Worm (Caenorhabditis elegans) whole organism, young adult: Measurements from ENCODE around the gene srxa-8.

Experiments
- B0035.1 ChIP-seq: sonication (generic microtip); optimal IDR thresholded peaks from 2 replicates; lab custom pipeline; 2016; ENCODE audit warnings: missing genetic modification characterization, mild to moderate bottlenecking, missing compliant biosample characterization, missing genotype, missing genetic modification reagents
- B0261.1 ChIP-seq: sonication (generic microtip); optimal IDR thresholded peaks from 2 replicates; lab custom pipeline; 2016; ENCODE audit warnings: mild to moderate bottlenecking, missing genetic modification characterization, moderate library complexity, missing compliant biosample characterization
- F37B4.10 ChIP-seq: fragments of 200-800 bp; sonication (Bioruptor generic); IDR thresholded peaks from 2 replicates; pipeline ENCODE4 v1.3.6; 2022; ENCODE audit warnings: missing genetic modification characterization, missing compliant biosample characterization
- F57C9.4 ChIP-seq: sonication (generic microtip); optimal IDR thresholded peaks from 2 replicates; lab custom pipeline; 2017; ENCODE audit warnings: mild to moderate bottlenecking, missing genetic modification characterization, missing compliant biosample characterization
- Y56A3A.18 ChIP-seq: fragments of 200-800 bp; sonication (Bioruptor generic); IDR thresholded peaks from 2 replicates; pipeline ENCODE4 v1.3.6; 2022; ENCODE audit warnings: missing genetic modification reagents, missing genetic modification characterization, missing compliant biosample characterization
- Y79H2A.3 ChIP-seq: fragments of 200-800 bp; sonication (Bioruptor generic); conservative IDR thresholded peaks from 2 replicates; pipeline ENCODE4 v1.3.6; 2022; ENCODE audit warnings: missing genetic modification reagents, missing genetic modification characterization, missing compliant biosample characterization
- ZK185.1 ChIP-seq: sonication (generic microtip); optimal IDR thresholded peaks from 2 replicates; lab custom pipeline; 2016; ENCODE audit warnings: mild to moderate bottlenecking, missing genetic modification characterization, missing compliant biosample characterization; ENCODE audit not compliant: poor library complexity, severe bottlenecking
- atf-7 ChIP-seq: sonication (generic microtip); optimal IDR thresholded peaks from 2 replicates; lab custom pipeline; 2017; ENCODE audit warnings: mild to moderate bottlenecking, missing genetic modification characterization, missing compliant biosample characterization
- attf-6 ChIP-seq: fragments of 200-800 bp; sonication (Bioruptor generic); IDR thresholded peaks from 2 replicates; pipeline ENCODE4 v1.3.6; 2022; ENCODE audit warnings: missing genetic modification reagents, missing genetic modification characterization, missing compliant biosample characterization
- cebp-1 ChIP-seq, 2 experiments: fragments of 200-800 bp in 1 of 2; sonication (Bioruptor generic) in 1 of 2; sonication (generic microtip) in 1 of 2; IDR thresholded peaks in 1 of 2; optimal IDR thresholded peaks in 1 of 2; 2 replicates each; pipeline versions ENCODE4 v1.3.6 to Lab custom; 2017 to 2022; ENCODE audit warnings: missing compliant biosample characterization in 2 of 2, missing genetic modification characterization in 2 of 2, mild to moderate bottlenecking in 1 of 2, missing genetic modification reagents in 1 of 2, moderate library complexity in 1 of 2
- dox-1 ChIP-seq: fragments of 200-800 bp; sonication (Bioruptor generic); IDR thresholded peaks from 2 replicates; pipeline ENCODE4 v1.3.6; 2022; ENCODE audit warnings: missing genetic modification reagents, missing genetic modification characterization, missing compliant biosample characterization
- dpl-1 ChIP-seq: fragments of 150-350 bp; optimal IDR thresholded peaks from 2 replicates; lab custom pipeline; 2014; ENCODE audit warnings: missing biosample characterization, missing genetic modification reagents, missing genetic modification characterization
- efl-1 ChIP-seq: fragments of 150-350 bp; optimal IDR thresholded peaks from 2 replicates; lab custom pipeline; 2014; ENCODE audit warnings: missing biosample characterization, missing genetic modification reagents, missing genetic modification characterization
- ets-4 ChIP-seq: fragments of 200-800 bp; sonication (Bioruptor generic); optimal IDR thresholded peaks from 2 replicates; lab custom pipeline; 2018; ENCODE audit warnings: mild to moderate bottlenecking, missing genetic modification characterization, missing compliant biosample characterization
- fkh-3 ChIP-seq: sonication (generic microtip); optimal IDR thresholded peaks from 2 replicates; lab custom pipeline; 2016; ENCODE audit warnings: mild to moderate bottlenecking, missing genetic modification characterization, missing compliant biosample characterization
- hlh-12 ChIP-seq: sonication (generic microtip); optimal IDR thresholded peaks from 2 replicates; lab custom pipeline; 2016; ENCODE audit warnings: missing genetic modification characterization, missing compliant biosample characterization
- hmg-1.2 ChIP-seq: fragments of 200-800 bp; sonication (Bioruptor generic); IDR thresholded peaks from 2 replicates; pipeline ENCODE4 v1.3.6; 2022; ENCODE audit warnings: missing genetic modification reagents, missing genetic modification characterization, missing compliant biosample characterization
- let-607 ChIP-seq, 2 experiments: fragments of 200-800 bp in 1 of 2; sonication (Bioruptor generic) in 1 of 2; sonication (generic microtip) in 1 of 2; optimal IDR thresholded peaks; 2 replicates each; lab custom pipeline; 2016 to 2018; ENCODE audit warnings: mild to moderate bottlenecking in 2 of 2, missing compliant biosample characterization in 2 of 2, missing genetic modification characterization in 2 of 2, moderate library complexity in 2 of 2, missing genotype in 1 of 2
- lin-35 ChIP-seq, 3 experiments: fragments of 150-350 bp in 2 of 3; sonication (generic microtip) in 1 of 3; optimal IDR thresholded peaks; 2 replicates each; lab custom pipeline; 2014 to 2018; ENCODE audit warnings: missing biosample characterization in 3 of 3, missing genetic modification characterization in 3 of 3, missing genetic modification reagents in 3 of 3
- lsy-27 ChIP-seq: sonication (generic microtip); optimal IDR thresholded peaks from 2 replicates; lab custom pipeline; 2017; ENCODE audit warnings: missing genetic modification characterization, mild to moderate bottlenecking, missing compliant biosample characterization, antibody characterized with exemption, missing genotype, borderline replicate concordance; ENCODE audit not compliant: insufficient read depth
- madf-8 ChIP-seq: fragments of 200-800 bp; sonication (Bioruptor generic); conservative IDR thresholded peaks from 2 replicates; pipeline ENCODE4 v1.3.6; 2022; ENCODE audit warnings: missing genetic modification reagents, missing genetic modification characterization, missing compliant biosample characterization
- nfya-2 ChIP-seq: fragments of 200-800 bp; sonication (Bioruptor generic); IDR thresholded peaks from 2 replicates; pipeline ENCODE4 v1.3.6; 2022; ENCODE audit warnings: missing genetic modification reagents, missing genetic modification characterization, missing compliant biosample characterization
- nfyb-1 ChIP-seq: fragments of 200-800 bp; sonication (Bioruptor generic); IDR thresholded peaks from 2 replicates; pipeline ENCODE4 v1.3.6; 2022; ENCODE audit warnings: missing genetic modification reagents, missing genetic modification characterization, missing compliant biosample characterization
- nhr-80 ChIP-seq: sonication (generic microtip); optimal IDR thresholded peaks from 2 replicates; lab custom pipeline; 2016; ENCODE audit warnings: missing genetic modification characterization, missing compliant biosample characterization
- pbrm-1 ChIP-seq: fragments of 200-800 bp; sonication (Bioruptor generic); IDR thresholded peaks from 2 replicates; pipeline ENCODE4 v1.3.6; 2022; ENCODE audit warnings: missing genetic modification reagents, missing genetic modification characterization, missing compliant biosample characterization
- snpc-1.1 ChIP-seq: sonication (generic microtip); optimal IDR thresholded peaks from 2 replicates; lab custom pipeline; 2017; ENCODE audit warnings: missing genetic modification characterization, mild to moderate bottlenecking, missing compliant biosample characterization, antibody characterized with exemption, moderate library complexity, missing genotype, missing genetic modification reagents; ENCODE audit not compliant: insufficient read depth
- snpc-4 ChIP-seq, 5 experiments: fragments of 150-350 bp in 1 of 5; sonication (generic microtip) in 4 of 5; optimal IDR thresholded peaks; 2 replicates each; lab custom pipeline; 2014 to 2018; ENCODE audit warnings: missing genetic modification characterization in 5 of 5, missing biosample characterization in 3 of 5, antibody characterized with exemption in 2 of 5, mild to moderate bottlenecking in 2 of 5, missing compliant biosample characterization in 2 of 5, missing genotype in 2 of 5, moderate library complexity in 2 of 5, missing genetic modification reagents in 1 of 5
- unc-130 ChIP-seq: sonication (generic microtip); optimal IDR thresholded peaks from 2 replicates; lab custom pipeline; 2016; ENCODE audit warnings: missing genetic modification reagents, missing genetic modification characterization, missing compliant biosample characterization
- xnd-1 ChIP-seq: sonication (generic microtip); optimal IDR thresholded peaks from 2 replicates; lab custom pipeline; 2016; ENCODE audit warnings: missing genotype, missing genetic modification reagents, missing genetic modification characterization, missing compliant biosample characterization
- zfh-2 ChIP-seq: fragments of 200-800 bp; sonication (Bioruptor generic); conservative IDR thresholded peaks from 2 replicates; pipeline ENCODE4 v1.3.6; 2022; ENCODE audit warnings: missing genetic modification reagents, missing genetic modification characterization, missing compliant biosample characterization
- zim-3 ChIP-seq: sonication (generic microtip); optimal IDR thresholded peaks from 2 replicates; lab custom pipeline; 2017; ENCODE audit warnings: mild to moderate bottlenecking, missing genetic modification characterization, moderate library complexity, missing compliant biosample characterization
- ztf-22 ChIP-seq: fragments of 200-800 bp; sonication (Bioruptor generic); optimal IDR thresholded peaks from 2 replicates; lab custom pipeline; 2018; ENCODE audit warnings: mild to moderate bottlenecking, missing genetic modification characterization, moderate library complexity, missing compliant biosample characterization

The srxa-8 gene

ce11 chrX:13340970-13341369, 32.3 kb upstream of the srxa-8 start:
- TF ChIP-seq lsy-27 (no peak), unc-130 (GFP tag; lab: Kevin White, UChicago) (no peak)

ce11 chrX:13339029-13339626, 30.5 kb upstream of the srxa-8 start:
- 0 out of 2 replicates have a peak, but pooled peaks have one; percentile 26 for TF ChIP-seq nfyb-1 (GFP tag; lab: Robert Waterston, UW)
- peak; percentile 15 for TF ChIP-seq atf-7
- TF ChIP-seq Y56A3A.18 (GFP tag; lab: Robert Waterston, UW), result no peak
- no peak for TF ChIP-seq cebp-1 (GFP tag; IDR thresholded peaks at IDR 0.05; lab: Robert Waterston, UW)
- TF ChIP-seq cebp-1 (tag; optimal IDR thresholded peaks at IDR 0.05; lab: Kevin White, UChicago), result peak; percentile 4
- TF ChIP-seq ets-4 (GFP tag; lab: Kevin White, UChicago), result peak; percentile 52
- TF ChIP-seq hmg-1.2, result no peak
- peak; percentile 55 for TF ChIP-seq dox-1 (GFP tag; lab: Robert Waterston, UW)
- TF ChIP-seq zim-3 (tag; lab: Kevin White, UChicago), result no peak
- no peak for TF ChIP-seq ZK185.1
- TF ChIP-seq ztf-22 (GFP tag; lab: Kevin White, UChicago), result peak; percentile 56
- peak in 1 of 2 experiments; percentile 53 for TF ChIP-seq let-607 (tag; optimal IDR thresholded peaks at IDR 0.05; lab: Kevin White, UChicago)
- peak; percentile 97 for TF ChIP-seq nhr-80 (tag; lab: Kevin White, UChicago)
- no peak for TF ChIP-seq snpc-1.1 (tag; lab: Kevin White, UChicago)

ce11 chrX:13337728-13338127, 29.1 kb upstream of the srxa-8 start, which contains the start of gene ptr-24:
Gene ptr-24 (plus strand): TSS chrX:13338028.
- TF ChIP-seq xnd-1 (tag; lab: Kevin White, UChicago) (no peak), fkh-3 (tag; lab: Kevin White, UChicago) (no peak), B0261.1 (tag; lab: Kevin White, UChicago) (no peak), dpl-1 (no peak), F37B4.10 (GFP tag; lab: Robert Waterston, UW) (no peak), zfh-2 (GFP tag; lab: Robert Waterston, UW) (no peak), lin-35 (GFP tag; optimal IDR thresholded peaks at IDR 0.05; lab: Kevin White, UChicago) (no peak), B0035.1 (no peak), madf-8 (no peak)

- TF ChIP-seq pbrm-1 (0 out of 2 replicates have a peak, but pooled peaks have one; percentile 19), snpc-4 (GFP tag; optimal IDR thresholded peaks at IDR 0.05; lab: Kevin White, UChicago) (no peak), snpc-4 (tag; optimal IDR thresholded peaks at IDR 0.05; lab: Kevin White, UChicago) (no peak), efl-1 (GFP tag; lab: Kevin White, UChicago) (no peak), nfya-2 (GFP tag; lab: Robert Waterston, UW) (no peak), F57C9.4 (tag; lab: Kevin White, UChicago) (no peak)
Observed at ce11 chrX:13337000-13337399, 28.4 kb upstream of the srxa-8 start.

ce11 chrX:13333835-13334234, 25.2 kb upstream of the srxa-8 start, which contains the start of gene F46G10.4:
Gene F46G10.4 (plus strand): TSS chrX:13334046.
- no peak for TF ChIP-seq attf-6 (GFP tag; lab: Robert Waterston, UW)
- no peak for TF ChIP-seq Y79H2A.3
- no peak for TF ChIP-seq hlh-12 (tag; lab: Kevin White, UChicago)
- peak; percentile 91 for TF ChIP-seq nhr-80 (tag; lab: Kevin White, UChicago)
